Fruit fly (Drosophila melanogaster) whole organism, embryonic: Measurements from ENCODE around the gene Sodh2.

Experiments
- ATbp ChIP-seq: fragments of 200-800 bp; sonication (Bioruptor generic); optimal IDR thresholded peaks from 2 replicates; lab custom pipeline; 2017; ENCODE audit warnings: missing biosample characterization, mild to moderate bottlenecking, missing genetic modification characterization, missing genetic modification reagents
- Atf-2 ChIP-seq: fragments of 200-800 bp; sonication (Bioruptor generic); optimal IDR thresholded peaks from 2 replicates; lab custom pipeline; 2016; ENCODE audit warnings: missing biosample characterization, missing genetic modification characterization
- Bgb ChIP-seq: fragments of 200-800 bp; sonication (Bioruptor generic); IDR thresholded peaks from 2 replicates; pipeline ENCODE4 v1.3.6; 2022; ENCODE audit warnings: missing biosample characterization, missing genetic modification characterization; ENCODE audit not compliant: partially characterized antibody
- CG1024 ChIP-seq: fragments of 200-800 bp; sonication (Bioruptor generic); IDR thresholded peaks from 2 replicates; pipeline ENCODE4 v1.3.6; 2022; ENCODE audit warnings: missing biosample characterization, missing genetic modification characterization
- CG11398 ChIP-seq: fragments of 200-800 bp; sonication (Bioruptor generic); optimal IDR thresholded peaks from 2 replicates; lab custom pipeline; 2016; ENCODE audit warnings: missing biosample characterization, missing genetic modification characterization
- CG11696 ChIP-seq: fragments of 200-800 bp; sonication (Bioruptor generic); IDR thresholded peaks from 2 replicates; pipeline ENCODE4 v1.3.6; 2022; ENCODE audit warnings: missing biosample characterization, missing genetic modification characterization
- CG12104 ChIP-seq: fragments of 200-800 bp; sonication (Bioruptor generic); optimal IDR thresholded peaks from 3 replicates; lab custom pipeline; 2016; ENCODE audit warnings: missing biosample characterization, missing genetic modification characterization
- CG12219 ChIP-seq: fragments of 200-800 bp; sonication (Bioruptor generic); optimal IDR thresholded peaks from 3 replicates; lab custom pipeline; 2018; ENCODE audit warnings: missing biosample characterization, mild to moderate bottlenecking, missing genetic modification characterization
- CG12391 ChIP-seq: fragments of 200-800 bp; sonication (Bioruptor generic); optimal IDR thresholded peaks from 3 replicates; lab custom pipeline; 2018; ENCODE audit warnings: missing biosample characterization, mild to moderate bottlenecking, missing genetic modification characterization, moderate library complexity
- CG12942 ChIP-seq: fragments of 200-800 bp; sonication (Bioruptor generic); optimal IDR thresholded peaks from 3 replicates; lab custom pipeline; 2016; ENCODE audit warnings: missing biosample characterization, missing genetic modification characterization
- CG14441 ChIP-seq: fragments of 200-800 bp; sonication (Bioruptor generic); IDR thresholded peaks from 2 replicates; pipeline ENCODE4 v1.3.6; 2022; ENCODE audit warnings: missing biosample characterization, missing genetic modification characterization
- CG15696 ChIP-seq: fragments of 200-800 bp; sonication (Bioruptor generic); optimal IDR thresholded peaks from 2 replicates; lab custom pipeline; 2019; ENCODE audit warnings: missing biosample characterization, mild to moderate bottlenecking, missing genetic modification characterization, moderate library complexity
- CG1647 ChIP-seq: fragments of 200-800 bp; sonication (Bioruptor generic); optimal IDR thresholded peaks from 3 replicates; lab custom pipeline; 2016; ENCODE audit warnings: missing biosample characterization, missing genetic modification characterization
- CG17568 ChIP-seq: fragments of 200-800 bp; sonication (Bioruptor generic); optimal IDR thresholded peaks from 2 replicates; lab custom pipeline; 2018; ENCODE audit warnings: missing biosample characterization, mild to moderate bottlenecking, missing genetic modification characterization, moderate library complexity
- CG3281 ChIP-seq: fragments of 200-800 bp; sonication (Bioruptor generic); optimal IDR thresholded peaks from 3 replicates; lab custom pipeline; 2017; ENCODE audit warnings: missing biosample characterization, mild to moderate bottlenecking, missing genetic modification characterization
- CG34224 ChIP-seq: fragments of 200-800 bp; sonication (Bioruptor generic); IDR thresholded peaks from 3 replicates; pipeline ENCODE4 v1.3.6; 2022; ENCODE audit warnings: missing biosample characterization, missing genetic modification characterization; ENCODE audit not compliant: partially characterized antibody
- CG4820 ChIP-seq: fragments of 200-800 bp; sonication (Bioruptor generic); optimal IDR thresholded peaks from 3 replicates; lab custom pipeline; 2016; ENCODE audit warnings: missing biosample characterization, missing genetic modification characterization
- CG4854 ChIP-seq: fragments of 200-800 bp; sonication (Bioruptor generic); optimal IDR thresholded peaks from 2 replicates; lab custom pipeline; 2016; ENCODE audit warnings: missing biosample characterization, missing genetic modification characterization, inconsistent platforms
- CG6813 ChIP-seq: fragments of 200-800 bp; sonication (Bioruptor generic); optimal IDR thresholded peaks from 2 replicates; lab custom pipeline; 2017; ENCODE audit warnings: missing biosample characterization, missing genetic modification characterization, mild to moderate bottlenecking, moderate library complexity, missing genetic modification reagents
- CG6854 ChIP-seq: fragments of 200-800 bp; sonication (Bioruptor generic); optimal IDR thresholded peaks from 3 replicates; lab custom pipeline; 2017; ENCODE audit warnings: missing biosample characterization, mild to moderate bottlenecking, missing genetic modification characterization
- CG8388 ChIP-seq: fragments of 200-800 bp; sonication (Bioruptor generic); optimal IDR thresholded peaks from 2 replicates; lab custom pipeline; 2019; ENCODE audit warnings: missing biosample characterization, mild to moderate bottlenecking, missing genetic modification characterization, moderate library complexity
- D19B ChIP-seq: fragments of 200-800 bp; sonication (Bioruptor generic); optimal IDR thresholded peaks from 2 replicates; lab custom pipeline; 2017; ENCODE audit warnings: missing biosample characterization, mild to moderate bottlenecking, missing genetic modification characterization
- Dip2 ChIP-seq: fragments of 200-800 bp; sonication (Bioruptor generic); IDR thresholded peaks from 2 replicates; pipeline ENCODE4 v1.3.6; 2022; ENCODE audit warnings: missing biosample characterization, missing genetic modification characterization
- Dll ChIP-seq: fragments of 200-800 bp; sonication (Bioruptor generic); IDR thresholded peaks from 4 replicates; pipeline ENCODE4 v1.3.6; 2022; ENCODE audit warnings: missing biosample characterization, missing genetic modification characterization; ENCODE audit not compliant: partially characterized antibody
- Eip74EF ChIP-seq, 2 experiments: fragments of 200-800 bp in 1 of 2; fragments of >200 bp in 1 of 2; sonication (Bioruptor generic) in 1 of 2; optimal IDR thresholded peaks; 2 replicates each; lab custom pipeline; 2017 to 2019; ENCODE audit warnings: missing biosample characterization in 2 of 2, missing genetic modification characterization in 2 of 2, mild to moderate bottlenecking in 1 of 2, moderate library complexity in 1 of 2
- Gug ChIP-seq: fragments of 200-800 bp; sonication (Bioruptor generic); IDR thresholded peaks from 4 replicates; pipeline ENCODE4 v1.3.6; 2022; ENCODE audit warnings: missing biosample characterization, missing genetic modification characterization
- HHEX ChIP-seq: fragments of 200-800 bp; sonication (Bioruptor generic); optimal IDR thresholded peaks from 3 replicates; lab custom pipeline; 2017; ENCODE audit warnings: missing biosample characterization, mild to moderate bottlenecking, missing genetic modification characterization, missing genetic modification reagents
- HLH54F ChIP-seq: fragments of 200-800 bp; sonication (Bioruptor generic); optimal IDR thresholded peaks from 3 replicates; lab custom pipeline; 2016; ENCODE audit warnings: missing biosample characterization, missing genetic modification characterization
- Hmr ChIP-seq: fragments of 200-800 bp; sonication (Bioruptor generic); optimal IDR thresholded peaks from 3 replicates; lab custom pipeline; 2017; ENCODE audit warnings: mild to moderate bottlenecking, missing biosample characterization, missing genetic modification reagents, missing genetic modification characterization
- Mad ChIP-seq: fragments of 200-800 bp; sonication (Bioruptor generic); optimal IDR thresholded peaks from 2 replicates; lab custom pipeline; 2016; ENCODE audit warnings: missing biosample characterization, missing genetic modification characterization
- NFAT ChIP-seq: fragments of 200-800 bp; sonication (Bioruptor generic); IDR thresholded peaks from 2 replicates; pipeline ENCODE4 v1.3.6; 2022; ENCODE audit warnings: missing biosample characterization, missing genetic modification characterization
- Rfx ChIP-seq: fragments of 200-800 bp; sonication (Bioruptor generic); IDR thresholded peaks from 2 replicates; pipeline ENCODE4 v1.3.6; 2022; ENCODE audit warnings: missing biosample characterization, missing genetic modification characterization
- Ssrp ChIP-seq: fragments of 200-800 bp; sonication (Bioruptor generic); optimal IDR thresholded peaks from 2 replicates; lab custom pipeline; 2018; ENCODE audit warnings: missing biosample characterization, mild to moderate bottlenecking, missing genetic modification characterization, moderate library complexity
- bbx ChIP-seq: fragments of 200-800 bp; sonication (Bioruptor generic); IDR thresholded peaks from 2 replicates; pipeline ENCODE4 v1.3.6; 2022; ENCODE audit warnings: missing biosample characterization, missing genetic modification characterization; ENCODE audit not compliant: partially characterized antibody
- bowl ChIP-seq: fragments of 200-800 bp; sonication (Bioruptor generic); IDR thresholded peaks from 2 replicates; pipeline ENCODE4 v1.3.6; 2022; ENCODE audit warnings: missing biosample characterization, missing genetic modification characterization
- br ChIP-seq: fragments of >200 bp; optimal IDR thresholded peaks from 2 replicates; lab custom pipeline; 2017
- cas ChIP-seq: fragments of 200-800 bp; sonication (Bioruptor generic); IDR thresholded peaks from 2 replicates; pipeline ENCODE4 v1.3.6; 2022; ENCODE audit warnings: missing biosample characterization, missing genetic modification characterization
- dmrt11E ChIP-seq: fragments of 200-800 bp; sonication (Bioruptor generic); optimal IDR thresholded peaks from 3 replicates; lab custom pipeline; 2018; ENCODE audit warnings: missing biosample characterization, mild to moderate bottlenecking, missing genetic modification characterization, moderate library complexity
- ewg ChIP-seq: fragments of 200-800 bp; sonication (Bioruptor generic); optimal IDR thresholded peaks from 3 replicates; lab custom pipeline; 2017; ENCODE audit warnings: mild to moderate bottlenecking, missing biosample characterization, missing genetic modification reagents, missing genetic modification characterization
- fd96Cb ChIP-seq: fragments of 200-800 bp; sonication (Bioruptor generic); optimal IDR thresholded peaks from 2 replicates; lab custom pipeline; 2018; ENCODE audit warnings: missing biosample characterization, mild to moderate bottlenecking, missing genetic modification characterization, moderate library complexity
- grn ChIP-seq: fragments of 200-800 bp; sonication (Bioruptor generic); optimal IDR thresholded peaks from 3 replicates; lab custom pipeline; 2017; ENCODE audit warnings: missing biosample characterization, missing genetic modification characterization
- jing ChIP-seq: fragments of 200-800 bp; sonication (Bioruptor generic); optimal IDR thresholded peaks from 2 replicates; lab custom pipeline; 2018; ENCODE audit warnings: missing biosample characterization, mild to moderate bottlenecking, missing genetic modification characterization
- kah ChIP-seq: fragments of 200-800 bp; sonication (Bioruptor generic); optimal IDR thresholded peaks from 2 replicates; lab custom pipeline; 2018; ENCODE audit warnings: missing biosample characterization, mild to moderate bottlenecking, missing genetic modification characterization
- odd ChIP-seq: fragments of 200-800 bp; sonication (Bioruptor generic); optimal IDR thresholded peaks from 2 replicates; lab custom pipeline; 2017; ENCODE audit warnings: missing biosample characterization, mild to moderate bottlenecking, missing genetic modification characterization
- pum ChIP-seq: fragments of 200-800 bp; sonication (Bioruptor generic); optimal IDR thresholded peaks from 2 replicates; lab custom pipeline; 2016; ENCODE audit warnings: missing biosample characterization, missing genetic modification characterization
- sd ChIP-seq: fragments of 200-800 bp; sonication (Bioruptor generic); optimal IDR thresholded peaks from 3 replicates; lab custom pipeline; 2018; ENCODE audit warnings: missing biosample characterization, mild to moderate bottlenecking, missing genetic modification characterization, moderate library complexity
- sisA ChIP-seq: fragments of 200-800 bp; sonication (Bioruptor generic); IDR thresholded peaks from 2 replicates; pipeline ENCODE4 v1.3.6; 2022; ENCODE audit warnings: missing biosample characterization, missing genetic modification characterization
- slp2 ChIP-seq: fragments of 200-800 bp; sonication (Bioruptor generic); optimal IDR thresholded peaks from 2 replicates; lab custom pipeline; 2016; ENCODE audit warnings: missing biosample characterization, missing genetic modification characterization
- tin ChIP-seq: fragments of 200-800 bp; sonication (Bioruptor generic); optimal IDR thresholded peaks from 3 replicates; lab custom pipeline; 2016; ENCODE audit warnings: missing biosample characterization, missing genetic modification characterization
- wek ChIP-seq: fragments of 200-800 bp; sonication (Bioruptor generic); optimal IDR thresholded peaks from 3 replicates; lab custom pipeline; 2018; ENCODE audit warnings: missing biosample characterization, mild to moderate bottlenecking, missing genetic modification characterization, moderate library complexity
- zfh2 ChIP-seq: fragments of 200-800 bp; sonication (Bioruptor generic); optimal IDR thresholded peaks from 2 replicates; lab custom pipeline; 2016; ENCODE audit warnings: missing biosample characterization, missing genetic modification characterization

Gene Sodh2

dm6 chr3R:10852232-10852774 lies 23.9 kb upstream of the Sodh2 start, which contains the start of gene CG4565 (continued):
- TF ChIP-seq CG12391 (no peak), CG12104 (GFP tag; lab: Kevin White, UChicago) (no peak), zfh2 (GFP tag; lab: Kevin White, UChicago) (no peak), tin (GFP tag; lab: Kevin White, UChicago) (no peak), grn (GFP tag; lab: Kevin White, UChicago) (peak; percentile 62), sisA (no peak), CG8388 (GFP tag; lab: Kevin White, UChicago) (no peak), fd96Cb (tag; lab: Kevin White, UChicago) (no peak), CG11398 (GFP tag; lab: Kevin White, UChicago) (no peak), HHEX (no peak), CG1024 (GFP tag; lab: Robert Waterston, UW) (no peak), CG12942 (no peak), ATbp (no peak), ewg (GFP tag; lab: Kevin White, UChicago) (no peak), CG6854 (GFP tag; lab: Kevin White, UChicago) (no peak), Mad (GFP tag; lab: Kevin White, UChicago) (no peak), sd (tag; lab: Kevin White, UChicago) (no peak), CG14441 (GFP tag; lab: Robert Waterston, UW) (no peak), Eip74EF (GFP tag; optimal IDR thresholded peaks at IDR 0.05; lab: Kevin White, UChicago) (no peak), NFAT (GFP tag; lab: Robert Waterston, UW) (no peak), Gug (GFP tag; lab: Robert Waterston, UW) (no peak), CG4820 (no peak), pum (GFP tag; lab: Kevin White, UChicago) (no peak), odd (GFP tag; lab: Kevin White, UChicago) (no peak), jing (GFP tag; lab: Kevin White, UChicago) (no peak), bowl (GFP tag; lab: Robert Waterston, UW) (no peak), Atf-2 (GFP tag; lab: Kevin White, UChicago) (no peak), Rfx (no peak), Bgb (peak; percentile 29; the same call in 1 of the 2 replicates), cas (GFP tag; lab: Robert Waterston, UW) (no peak), CG4854 (no peak), CG3281 (GFP tag; lab: Kevin White, UChicago) (peak; percentile 8), CG17568 (no peak), wek (GFP tag; lab: Kevin White, UChicago) (no peak), kah (GFP tag; lab: Kevin White, UChicago) (no peak), CG15696 (no peak), D19B (no peak), br (lab: Kevin White, UChicago) (no peak), CG1647 (GFP tag; lab: Kevin White, UChicago) (no peak), bbx (GFP tag; lab: Robert Waterston, UW) (peak; percentile 53), CG34224 (peak; percentile 51; the same call in 1 of the 3 replicates), Dip2 (GFP tag; lab: Robert Waterston, UW) (no peak), slp2 (GFP tag; lab: Kevin White, UChicago) (no peak), Dll (peak; percentile 61), Ssrp (tag; lab: Kevin White, UChicago) (no peak), CG12219 (GFP tag; lab: Kevin White, UChicago) (no peak), HLH54F (GFP tag; lab: Kevin White, UChicago) (no peak), CG6813 (GFP tag; lab: Kevin White, UChicago) (no peak), Hmr (GFP tag; lab: Kevin White, UChicago) (peak; percentile 31), CG11696 (GFP tag; lab: Robert Waterston, UW) (no peak), dmrt11E (tag; lab: Kevin White, UChicago) (no peak)
